Worm (Caenorhabditis elegans) whole organism, late embryonic: ENCODE data around the gene F55C10.5.

Experiments used
- C08G9.2 ChIP-seq: sonication (generic microtip); optimal IDR thresholded peaks from 2 replicates; lab custom pipeline; 2016; ENCODE audit warnings: mild to moderate bottlenecking, missing genetic modification characterization, moderate library complexity, missing compliant biosample characterization
- C38D4.7 ChIP-seq: fragments of 200-800 bp; sonication (Bioruptor generic); optimal IDR thresholded peaks from 2 replicates; lab custom pipeline; 2018; ENCODE audit warnings: mild to moderate bottlenecking, missing genetic modification characterization, moderate library complexity, missing compliant biosample characterization
- F13H6.1 ChIP-seq: sonication (generic microtip); optimal IDR thresholded peaks from 2 replicates; lab custom pipeline; 2016; ENCODE audit warnings: missing genetic modification characterization, missing compliant biosample characterization
- K09A11.1 ChIP-seq: sonication (generic microtip); optimal IDR thresholded peaks from 2 replicates; lab custom pipeline; 2017; ENCODE audit warnings: antibody characterized with exemption, mild to moderate bottlenecking, missing genetic modification characterization, missing compliant biosample characterization; ENCODE audit not compliant: insufficient read depth
- T23F11.4 ChIP-seq: fragments of 200-800 bp; sonication (Bioruptor generic); optimal IDR thresholded peaks from 2 replicates; lab custom pipeline; 2018; ENCODE audit warnings: mild to moderate bottlenecking, missing genetic modification characterization, missing compliant biosample characterization
- Y22D7AL.16 ChIP-seq: sonication (generic microtip); optimal IDR thresholded peaks from 2 replicates; lab custom pipeline; 2016; ENCODE audit warnings: missing genetic modification characterization, missing compliant biosample characterization
- ama-1 ChIP-seq: fragments of 150-350 bp; optimal IDR thresholded peaks from 2 replicates; lab custom pipeline; 2014
- ceh-14 ChIP-seq: sonication (generic microtip); optimal IDR thresholded peaks from 2 replicates; lab custom pipeline; 2016; ENCODE audit warnings: missing genotype, missing genetic modification characterization, missing compliant biosample characterization
- ceh-2 ChIP-seq: sonication (generic microtip); optimal IDR thresholded peaks from 2 replicates; lab custom pipeline; 2016; ENCODE audit warnings: missing genotype, missing genetic modification characterization, missing compliant biosample characterization
- ceh-24 ChIP-seq: sonication (generic microtip); optimal IDR thresholded peaks from 2 replicates; lab custom pipeline; 2016; ENCODE audit warnings: mild to moderate bottlenecking, missing genetic modification characterization, missing compliant biosample characterization
- ceh-30 ChIP-seq: fragments of 150-350 bp; optimal IDR thresholded peaks from 2 replicates; lab custom pipeline; 2014; ENCODE audit warnings: missing biosample characterization, missing genetic modification characterization
- ceh-31 ChIP-seq: sonication (generic microtip); optimal IDR thresholded peaks from 2 replicates; lab custom pipeline; 2016; ENCODE audit warnings: missing genetic modification characterization, missing compliant biosample characterization
- ceh-34 ChIP-seq: sonication (generic microtip); optimal IDR thresholded peaks from 2 replicates; lab custom pipeline; 2016; ENCODE audit warnings: mild to moderate bottlenecking, missing genetic modification characterization, missing compliant biosample characterization
- ceh-45 ChIP-seq: fragments of 200-800 bp; sonication (Bioruptor generic); IDR thresholded peaks from 2 replicates; pipeline ENCODE4 v1.3.6; 2022; ENCODE audit warnings: missing genetic modification reagents, missing genetic modification characterization, missing compliant biosample characterization
- ceh-48 ChIP-seq: sonication (generic microtip); optimal IDR thresholded peaks from 2 replicates; lab custom pipeline; 2016; ENCODE audit warnings: missing genetic modification characterization, inconsistent platforms, missing compliant biosample characterization
- che-1 ChIP-seq: sonication (generic microtip); optimal IDR thresholded peaks from 2 replicates; lab custom pipeline; 2016; ENCODE audit warnings: mild to moderate bottlenecking, missing genetic modification characterization, missing compliant biosample characterization
- elt-2 ChIP-seq: sonication (generic microtip); optimal IDR thresholded peaks from 2 replicates; lab custom pipeline; 2016; ENCODE audit warnings: missing genetic modification reagents, missing genetic modification characterization, missing compliant biosample characterization
- eyg-1 ChIP-seq: sonication (generic microtip); optimal IDR thresholded peaks from 2 replicates; lab custom pipeline; 2016; ENCODE audit warnings: missing genotype, missing genetic modification characterization, missing compliant biosample characterization
- hlh-15 ChIP-seq: sonication (generic microtip); optimal IDR thresholded peaks from 2 replicates; lab custom pipeline; 2016; ENCODE audit warnings: missing genetic modification characterization, missing compliant biosample characterization
- lin-11 ChIP-seq: fragments of 200-800 bp; sonication (Bioruptor generic); optimal IDR thresholded peaks from 2 replicates; lab custom pipeline; 2018; ENCODE audit warnings: mild to moderate bottlenecking, missing genetic modification characterization, missing compliant biosample characterization
- mec-3 ChIP-seq: sonication (generic microtip); optimal IDR thresholded peaks from 2 replicates; lab custom pipeline; 2016; ENCODE audit warnings: borderline replicate concordance, missing genetic modification characterization, missing compliant biosample characterization
- nfya-1 ChIP-seq: sonication (generic microtip); optimal IDR thresholded peaks from 2 replicates; lab custom pipeline; 2017; ENCODE audit warnings: missing genetic modification characterization, mild to moderate bottlenecking, missing compliant biosample characterization, antibody characterized with exemption, moderate library complexity
- npax-4 ChIP-seq: sonication (generic microtip); optimal IDR thresholded peaks from 2 replicates; lab custom pipeline; 2016; ENCODE audit warnings: missing genetic modification characterization, missing compliant biosample characterization
- odd-2 ChIP-seq: sonication (generic microtip); optimal IDR thresholded peaks from 2 replicates; lab custom pipeline; 2017; ENCODE audit warnings: antibody characterized with exemption, mild to moderate bottlenecking, missing genetic modification characterization, missing compliant biosample characterization
- pax-1 ChIP-seq: fragments of 150-350 bp; optimal IDR thresholded peaks from 2 replicates; lab custom pipeline; 2014; ENCODE audit warnings: missing biosample characterization, missing genetic modification characterization
- ref-2 ChIP-seq: sonication (generic microtip); optimal IDR thresholded peaks from 2 replicates; lab custom pipeline; 2016; ENCODE audit warnings: missing genetic modification characterization, missing compliant biosample characterization
- rnt-1 ChIP-seq: sonication (generic microtip); optimal IDR thresholded peaks from 2 replicates; lab custom pipeline; 2016; ENCODE audit warnings: missing genetic modification characterization, missing compliant biosample characterization
- sox-2 ChIP-seq: fragments of 200-800 bp; sonication (Bioruptor generic); IDR thresholded peaks from 2 replicates; pipeline ENCODE4 v1.3.6; 2022; ENCODE audit warnings: missing genetic modification reagents, missing genetic modification characterization, missing compliant biosample characterization
- sox-4 ChIP-seq: sonication (generic microtip); optimal IDR thresholded peaks from 2 replicates; lab custom pipeline; 2017; ENCODE audit warnings: mild to moderate bottlenecking, missing genetic modification characterization, inconsistent platforms, missing compliant biosample characterization
- syd-9 ChIP-seq: sonication (generic microtip); optimal IDR thresholded peaks from 2 replicates; lab custom pipeline; 2016; ENCODE audit warnings: mild to moderate bottlenecking, missing genetic modification characterization, moderate library complexity, missing compliant biosample characterization
- tbx-2 ChIP-seq: sonication (generic microtip); optimal IDR thresholded peaks from 2 replicates; lab custom pipeline; 2016; ENCODE audit warnings: missing genetic modification characterization, missing compliant biosample characterization
- tbx-7 ChIP-seq: sonication (generic microtip); optimal IDR thresholded peaks from 2 replicates; lab custom pipeline; 2016; ENCODE audit warnings: missing genotype, missing genetic modification characterization, missing compliant biosample characterization
- unc-42 ChIP-seq: sonication (generic microtip); optimal IDR thresholded peaks from 2 replicates; lab custom pipeline; 2016; ENCODE audit warnings: missing genotype, missing genetic modification characterization, missing compliant biosample characterization
- unc-86 ChIP-seq: sonication (generic microtip); optimal IDR thresholded peaks from 2 replicates; lab custom pipeline; 2016; ENCODE audit warnings: missing genetic modification characterization, missing compliant biosample characterization
- zip-5 ChIP-seq: sonication (generic microtip); optimal IDR thresholded peaks from 2 replicates; lab custom pipeline; 2016; ENCODE audit warnings: missing genetic modification characterization, missing compliant biosample characterization
- ztf-16 ChIP-seq: sonication (generic microtip); optimal IDR thresholded peaks from 2 replicates; lab custom pipeline; 2017; ENCODE audit warnings: missing genetic modification characterization, missing compliant biosample characterization

F55C10.5 gene

DNA sequence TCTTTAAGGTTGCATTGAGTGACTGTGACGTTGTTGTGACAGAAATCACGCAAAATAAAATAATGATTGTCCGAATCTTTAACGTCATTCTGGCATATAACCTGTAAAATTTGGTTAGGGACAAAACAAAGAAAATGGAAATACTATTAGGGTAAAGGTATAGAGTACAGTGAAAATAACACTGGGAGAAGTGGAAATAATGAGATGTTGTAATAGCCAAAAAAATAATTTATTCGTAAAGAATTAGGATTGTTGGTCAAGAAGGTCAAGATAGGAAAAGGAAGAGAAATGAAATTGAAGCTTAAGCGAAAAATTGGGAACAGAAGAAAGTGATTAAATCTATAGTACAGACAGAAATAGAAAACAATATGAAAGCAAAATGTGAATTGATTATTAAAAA is 32.2 kb downstream of the F55C10.5 start, which contains the start of gene deg-3:
Gene deg-3, minus strand, starts transcription at position 101 of the 400 bp plus-strand sequence.
- no peak for TF ChIP-seq tbx-2 (tag; lab: Kevin White, UChicago)
- no peak for TF ChIP-seq rnt-1 (tag; lab: Kevin White, UChicago)
- TF ChIP-seq npax-4: no peak
- TF ChIP-seq Y22D7AL.16 (tag; lab: Kevin White, UChicago): no peak
- TF ChIP-seq odd-2 (tag; lab: Kevin White, UChicago): no peak
- no peak for TF ChIP-seq ceh-48 (tag; lab: Kevin White, UChicago)
- TF ChIP-seq unc-42 (tag; lab: Kevin White, UChicago): no peak
- no peak for TF ChIP-seq ceh-34 (tag; lab: Kevin White, UChicago)
- TF ChIP-seq unc-86 (tag; lab: Kevin White, UChicago): no peak
- TF ChIP-seq tbx-7 (tag; lab: Kevin White, UChicago): no peak
- no peak for TF ChIP-seq che-1
- TF ChIP-seq pax-1: no peak
- TF ChIP-seq ceh-2: no peak
- TF ChIP-seq C08G9.2 (tag; lab: Kevin White, UChicago): no peak
- no peak for TF ChIP-seq ceh-14 (tag; lab: Kevin White, UChicago)
- no peak for TF ChIP-seq eyg-1
- TF ChIP-seq sox-2 (GFP tag; lab: Robert Waterston, UW): no peak
- no peak for TF ChIP-seq ceh-31 (tag; lab: Kevin White, UChicago)
- no peak for TF ChIP-seq zip-5 (tag; lab: Kevin White, UChicago)
- TF ChIP-seq, all 69 proteins: peak for 0

DNA sequence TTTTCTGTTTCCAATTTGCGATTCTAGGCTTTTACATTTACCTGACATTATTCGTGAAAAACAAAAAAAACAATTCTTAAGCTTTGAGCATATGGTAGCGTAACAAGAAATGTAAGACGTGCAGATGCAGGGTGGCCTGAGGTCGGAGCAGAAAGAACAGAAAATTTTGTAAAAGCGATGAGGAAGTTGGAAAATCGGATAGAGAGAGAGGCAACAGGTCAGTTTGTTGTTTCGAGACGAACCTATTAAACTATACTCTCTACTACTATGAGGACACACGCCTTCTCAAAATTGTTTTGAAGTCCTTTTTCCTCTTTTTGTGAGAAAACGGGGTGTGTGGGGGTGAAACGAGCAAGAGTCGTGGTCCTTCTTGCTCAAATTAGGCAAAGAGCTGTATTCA is 38.7 kb downstream of the F55C10.5 start, which contains the start of gene des-2:
Gene des-2, minus strand, starts transcription at position 101 of the 400 bp plus-strand sequence.
- TF ChIP-seq unc-42 (tag; lab: Kevin White, UChicago): no peak
- no peak for TF ChIP-seq ama-1 (lab: Kevin White, UChicago)
- TF ChIP-seq tbx-7 (tag; lab: Kevin White, UChicago): no peak
- TF ChIP-seq hlh-15 (tag; lab: Kevin White, UChicago): no peak
- no peak for TF ChIP-seq nfya-1
- TF ChIP-seq elt-2 (tag; lab: Kevin White, UChicago): no peak
- TF ChIP-seq K09A11.1 (tag; lab: Kevin White, UChicago): no peak
- TF ChIP-seq ceh-45 (GFP tag; lab: Robert Waterston, UW): no peak
- no peak for TF ChIP-seq eyg-1
- TF ChIP-seq syd-9 (tag; lab: Kevin White, UChicago): no peak
- TF ChIP-seq ceh-24 (tag; lab: Kevin White, UChicago): no peak
- no peak for TF ChIP-seq mec-3 (tag; lab: Kevin White, UChicago)
- TF ChIP-seq F13H6.1: no peak
- no peak for TF ChIP-seq ref-2 (tag; lab: Kevin White, UChicago)
- no peak for TF ChIP-seq lin-11 (tag; lab: Kevin White, UChicago)
- TF ChIP-seq sox-4 (tag; lab: Kevin White, UChicago): no peak
- TF ChIP-seq ztf-16 (tag; lab: Kevin White, UChicago): no peak

DNA sequence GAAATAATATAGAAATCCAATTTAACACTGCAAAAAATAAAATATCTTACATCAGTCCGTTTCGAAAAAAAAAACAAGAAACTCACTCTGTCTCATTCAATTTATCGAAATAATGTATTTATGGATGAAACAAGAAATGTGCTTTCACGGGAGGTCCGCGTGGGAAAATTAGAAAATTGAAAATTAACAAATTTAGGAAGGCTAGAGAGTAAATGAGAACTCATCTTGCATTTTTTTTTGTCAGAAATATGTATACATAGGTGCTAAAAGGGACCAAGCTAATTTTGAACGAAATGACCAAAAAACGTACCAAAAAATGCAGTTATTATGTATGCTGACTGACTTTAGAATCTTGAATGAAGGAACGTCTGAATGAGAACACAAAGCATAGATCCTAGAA is 41.7 kb downstream of the F55C10.5 start, which contains the start of gene T26H10.2:
Gene T26H10.2, minus strand, starts transcription at position 101 of the 400 bp plus-strand sequence.
- TF ChIP-seq ceh-30 (tag; lab: Kevin White, UChicago) (no peak), ztf-16 (tag; lab: Kevin White, UChicago) (no peak), ref-2 (tag; lab: Kevin White, UChicago) (no peak), mec-3 (tag; lab: Kevin White, UChicago) (no peak), C38D4.7 (GFP tag; lab: Kevin White, UChicago) (no peak), tbx-2 (tag; lab: Kevin White, UChicago) (no peak), T23F11.4 (GFP tag; lab: Kevin White, UChicago) (no peak), nfya-1 (no peak)

DNA sequence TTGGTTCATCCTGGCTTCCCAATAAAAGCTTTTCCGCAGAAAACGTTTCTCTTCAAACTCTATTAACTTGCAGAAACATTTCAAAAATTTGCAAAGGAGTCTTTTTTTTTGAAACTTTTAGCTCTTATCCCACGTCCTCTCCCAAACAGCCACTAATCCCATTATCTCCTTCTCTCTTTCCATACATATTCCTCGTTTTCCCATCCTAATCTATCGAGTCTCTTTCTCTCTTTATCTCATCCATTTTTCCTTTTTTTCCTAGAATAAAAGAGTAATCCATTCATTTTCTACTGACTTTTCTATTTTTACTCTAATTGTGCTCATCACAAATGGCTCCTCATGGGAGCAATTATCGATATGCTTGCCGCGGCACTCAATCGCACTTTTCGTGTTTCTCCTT is 45.8 kb downstream of the F55C10.5 start:
- no peak for TF ChIP-seq pax-1
- TF ChIP-seq unc-42 (tag; lab: Kevin White, UChicago): peak; percentile 83
- peak; percentile 19 for TF ChIP-seq ceh-31 (tag; lab: Kevin White, UChicago)
